Worm (Caenorhabditis elegans) whole organism, L2 larva: ENCODE data around the gene srh-25.

Experiments
- ceh-82 ChIP-seq: fragments of 150-350 bp; optimal IDR thresholded peaks from 2 replicates; lab custom pipeline; 2014; ENCODE audit warnings: missing biosample characterization, missing genetic modification characterization
- nhr-77 ChIP-seq: fragments of 150-350 bp; optimal IDR thresholded peaks from 2 replicates; lab custom pipeline; 2014; ENCODE audit warnings: missing biosample characterization, missing genetic modification characterization
- skn-1 ChIP-seq: sonication (generic microtip); optimal IDR thresholded peaks from 2 replicates; lab custom pipeline; 2017; ENCODE audit warnings: missing biosample characterization, missing genetic modification characterization
- snpc-4 ChIP-seq: fragments of 150-350 bp; optimal IDR thresholded peaks from 2 replicates; lab custom pipeline; 2014; ENCODE audit warnings: missing biosample characterization, missing genetic modification characterization

DNA sequence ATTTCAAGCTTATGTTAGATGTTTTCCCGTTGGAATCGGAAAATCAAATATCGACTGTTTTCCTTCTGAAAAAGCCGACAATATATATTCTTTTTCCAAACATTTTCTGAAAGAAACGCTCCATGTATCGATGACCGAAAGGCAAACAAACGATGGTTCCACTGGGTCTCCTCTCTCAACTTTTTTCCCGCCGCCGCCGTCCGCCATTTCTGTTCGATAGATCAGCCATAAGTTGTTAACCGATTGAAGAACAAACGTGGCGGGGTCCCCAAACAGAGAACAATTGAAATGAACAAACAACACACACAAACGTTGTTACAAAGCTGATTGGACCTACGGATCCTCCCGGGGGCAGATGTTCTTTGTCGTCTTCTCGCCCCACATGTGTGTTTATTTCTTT, 33.0 kb upstream of the srh-25 start:
- TF ChIP-seq nhr-77 (no peak), skn-1 (no peak), snpc-4 (tag; lab: Kevin White, UChicago) (no peak), ceh-82 (no peak)
